Worm (Caenorhabditis elegans) whole organism, dauer: ENCODE data around the gene C05C10.5.

Source experiments
- unc-62 ChIP-seq: sonication (generic microtip); optimal IDR thresholded peaks from 2 replicates; lab custom pipeline; 2017; ENCODE audit warnings: missing biosample characterization, missing genetic modification reagents, missing genetic modification characterization

Gene C05C10.5

ce11 chrII:9967999-9968706 lies 29.3 kb downstream of the C05C10.5 start, which contains the start of the genes R53.4 and psf-1:
Gene R53.4 (minus strand): TSS chrII:9968049.
Gene psf-1 (plus strand): TSS chrII:9968673.
- TF ChIP-seq unc-62 (GFP tag; lab: Kevin White, UChicago) = no peak

- TF ChIP-seq unc-62 (GFP tag; lab: Kevin White, UChicago) = no peak
These were observed 31.7 kb downstream of the C05C10.5 start, which contains the start of gene R53.5 for ce11 chrII:9970438-9971092. Gene R53.5 (minus strand): TSS chrII:9970488.

- no peak for TF ChIP-seq unc-62 (GFP tag; lab: Kevin White, UChicago)
These were observed 35.4 kb downstream of the C05C10.5 start for ce11 chrII:9974210-9974609.

- TF ChIP-seq unc-62 (GFP tag; lab: Kevin White, UChicago) = no peak
These were observed 36.1 kb downstream of the C05C10.5 start, which contains the start of gene aakg-5 for ce11 chrII:9974967-9975366. Gene aakg-5 (minus strand): TSS chrII:9975125.

- no peak for TF ChIP-seq unc-62 (GFP tag; lab: Kevin White, UChicago)
These were observed 37.6 kb downstream of the C05C10.5 start, which contains the start of gene R53.8 for ce11 chrII:9976405-9976804. Gene R53.8 (plus strand): TSS chrII:9976705.

ce11 chrII:9980077-9980631 lies 41.3 kb downstream of the C05C10.5 start, which contains the start of gene ZK892.6:
Gene ZK892.6 (minus strand): TSS chrII:9980127.
- no peak for TF ChIP-seq unc-62 (GFP tag; lab: Kevin White, UChicago)

- no peak for TF ChIP-seq unc-62 (GFP tag; lab: Kevin White, UChicago)
These were observed 42.9 kb downstream of the C05C10.5 start, which contains the start of gene sdz-38 for ce11 chrII:9981760-9982159. Gene sdz-38 (minus strand): TSS chrII:9981860.

ce11 chrII:9982437-9982836 lies 43.6 kb downstream of the C05C10.5 start:
- no peak for TF ChIP-seq unc-62 (GFP tag; lab: Kevin White, UChicago)

ce11 chrII:9984866-9985336 lies 46.1 kb downstream of the C05C10.5 start:
- TF ChIP-seq unc-62 (GFP tag; lab: Kevin White, UChicago) = no peak

- no peak for TF ChIP-seq unc-62 (GFP tag; lab: Kevin White, UChicago)
These were observed 48.1 kb downstream of the C05C10.5 start for ce11 chrII:9986635-9987575.

ce11 chrII:9988620-9989019 lies 49.8 kb downstream of the C05C10.5 start:
- TF ChIP-seq unc-62 (GFP tag; lab: Kevin White, UChicago) = no peak

ce11 chrII:9989533-9989932 lies 50.7 kb downstream of the C05C10.5 start:
- no peak for TF ChIP-seq unc-62 (GFP tag; lab: Kevin White, UChicago)
